Worm (Caenorhabditis elegans): ENCODE data around the gene tth-1.

- TF ChIP-seq lin-29 (GFP tag; IDR thresholded peaks at IDR 0.05) (no peak), ZK546.5 (tag; optimal IDR thresholded peaks at IDR 0.05) (no peak), snpc-1.2 (GFP tag; IDR thresholded peaks at IDR 0.05) (no peak), snpc-4 (tag; optimal IDR thresholded peaks at IDR 0.05) (no peak), pha-4 (GFP tag; IDR thresholded peaks at IDR 0.05) (0 out of 2 replicates have a peak, but pooled peaks have one; percentile 9), pha-4 (tag; optimal IDR thresholded peaks at IDR 0.05) (peak; percentile 68), ztf-11 (tag; optimal IDR thresholded peaks at IDR 0.05) (no peak), dve-1 (tag; optimal IDR thresholded peaks at IDR 0.05; ENCODE audit: insufficient read depth) (peak; percentile 69), nhr-237 (tag; optimal IDR thresholded peaks at IDR 0.05) (no peak), D1046.2 (GFP tag; IDR thresholded peaks at IDR 0.05) (no peak)
Observed at ce11 chrX:8422020-8422419, 1.5 kb downstream of the tth-1 start, which contains the start of gene tag-123.
